Worm (Caenorhabditis elegans) whole organism, L1 larva: ENCODE results near the gene mpst-7.

ENCODE experiments used
- C16A3.4 ChIP-seq: fragments of 150-350 bp; optimal IDR thresholded peaks from 2 replicates; lab custom pipeline; 2014; ENCODE audit warnings: missing biosample characterization, missing genetic modification characterization
- C34B4.2 ChIP-seq: sonication (generic microtip); optimal IDR thresholded peaks from 2 replicates; lab custom pipeline; 2017; ENCODE audit warnings: mild to moderate bottlenecking, missing genetic modification characterization, missing compliant biosample characterization
- Y116A8C.19 ChIP-seq: sonication (generic microtip); optimal IDR thresholded peaks from 2 replicates; lab custom pipeline; 2016; ENCODE audit warnings: missing compliant biosample characterization, missing genetic modification characterization, borderline replicate concordance
- aha-1 ChIP-seq: fragments of 150-350 bp; optimal IDR thresholded peaks from 2 replicates; lab custom pipeline; 2014; ENCODE audit warnings: missing biosample characterization, missing genetic modification characterization
- alr-1 ChIP-seq: fragments of 200-800 bp; sonication (Bioruptor generic); optimal IDR thresholded peaks from 2 replicates; lab custom pipeline; 2018; ENCODE audit warnings: borderline replicate concordance, mild to moderate bottlenecking, missing genetic modification characterization, missing compliant biosample characterization
- ama-1 ChIP-seq: fragments of 150-350 bp; optimal IDR thresholded peaks from 2 replicates; lab custom pipeline; 2014
- ceh-88 ChIP-seq: fragments of 200-800 bp; sonication (Bioruptor generic); IDR thresholded peaks from 2 replicates; pipeline ENCODE4 v1.3.6; 2022; ENCODE audit warnings: missing genetic modification characterization, missing compliant biosample characterization
- ceh-90 ChIP-seq: sonication (generic microtip); optimal IDR thresholded peaks from 2 replicates; lab custom pipeline; 2016; ENCODE audit warnings: missing genetic modification characterization, missing compliant biosample characterization
- ces-1 ChIP-seq: fragments of 150-350 bp; optimal IDR thresholded peaks from 2 replicates; lab custom pipeline; 2014; ENCODE audit warnings: missing biosample characterization, missing genetic modification reagents, missing genetic modification characterization
- dpl-1 ChIP-seq, 3 experiments: fragments of 150-350 bp in 2 of 3; sonication (generic microtip) in 1 of 3; optimal IDR thresholded peaks; 2 replicates each; lab custom pipeline; 2014 to 2017; ENCODE audit warnings: missing biosample characterization in 3 of 3, missing genetic modification characterization in 3 of 3, missing genetic modification reagents in 3 of 3
- efl-1 ChIP-seq, 4 experiments: fragments of 150-350 bp; optimal IDR thresholded peaks in 3 of 4; peaks in 1 of 4; 1 replicate in 1 of 4; 2 replicates in 3 of 4; lab custom pipeline; 2014; ENCODE audit warnings: missing biosample characterization in 2 of 4, missing genetic modification characterization in 2 of 4, missing genetic modification reagents in 2 of 4
- egl-13 ChIP-seq: sonication (generic microtip); optimal IDR thresholded peaks from 2 replicates; lab custom pipeline; 2016; ENCODE audit warnings: missing genotype, missing genetic modification reagents, missing genetic modification characterization, missing compliant biosample characterization
- egl-27 ChIP-seq, 2 experiments: fragments of 150-350 bp in 1 of 2; sonication (generic microtip); optimal IDR thresholded peaks; 3 replicates each; lab custom pipeline; 2017 to 2018; ENCODE audit warnings: missing biosample characterization in 2 of 2, missing genetic modification characterization in 2 of 2, missing genetic modification reagents in 2 of 2
- elt-2 ChIP-seq: sonication (generic microtip); optimal IDR thresholded peaks from 2 replicates; lab custom pipeline; 2016; ENCODE audit warnings: missing genetic modification characterization, mild to moderate bottlenecking, inconsistent platforms, missing compliant biosample characterization, missing genetic modification reagents
- elt-3 ChIP-seq, 6 experiments: fragments of 150-350 bp in 1 of 6; sonication (generic microtip); optimal IDR thresholded peaks; 2 replicates each; lab custom pipeline; 2017 to 2018; ENCODE audit warnings: missing biosample characterization in 6 of 6, missing genetic modification characterization in 6 of 6, inconsistent platforms in 1 of 6
- fkh-10 ChIP-seq: sonication (generic microtip); optimal IDR thresholded peaks from 2 replicates; lab custom pipeline; 2017; ENCODE audit warnings: missing biosample characterization, missing genetic modification reagents, missing genetic modification characterization
- fkh-8 ChIP-seq: sonication (generic microtip); optimal IDR thresholded peaks from 2 replicates; lab custom pipeline; 2016; ENCODE audit warnings: mild to moderate bottlenecking, missing genetic modification characterization, missing compliant biosample characterization
- hlh-17 ChIP-seq: fragments of 200-800 bp; sonication (Bioruptor generic); optimal IDR thresholded peaks from 2 replicates; lab custom pipeline; 2018; ENCODE audit warnings: missing genetic modification characterization, mild to moderate bottlenecking, missing compliant biosample characterization, moderate library complexity, borderline replicate concordance
- hpl-2 ChIP-seq: fragments of 150-350 bp; optimal IDR thresholded peaks from 2 replicates; lab custom pipeline; 2014; ENCODE audit warnings: missing biosample characterization, missing genetic modification reagents, missing genetic modification characterization
- irx-1 ChIP-seq: sonication (generic microtip); optimal IDR thresholded peaks from 2 replicates; lab custom pipeline; 2016; ENCODE audit warnings: missing genetic modification characterization, missing compliant biosample characterization
- jun-1 ChIP-seq: fragments of 150-350 bp; optimal IDR thresholded peaks from 2 replicates; lab custom pipeline; 2014; ENCODE audit warnings: missing biosample characterization, missing genetic modification reagents, missing genetic modification characterization
- lin-14 ChIP-seq: fragments of 200-800 bp; sonication (Bioruptor generic); optimal IDR thresholded peaks from 2 replicates; lab custom pipeline; 2018; ENCODE audit warnings: mild to moderate bottlenecking, missing genetic modification characterization, moderate library complexity, missing compliant biosample characterization
- lin-35 ChIP-seq, 2 experiments: fragments of 150-350 bp; optimal IDR thresholded peaks; 2 replicates each; lab custom pipeline; 2014; ENCODE audit warnings: missing biosample characterization in 2 of 2, missing genetic modification characterization in 2 of 2, missing genetic modification reagents in 2 of 2
- lir-3 ChIP-seq: sonication (generic microtip); optimal IDR thresholded peaks from 2 replicates; lab custom pipeline; 2016; ENCODE audit warnings: mild to moderate bottlenecking, missing genetic modification characterization, moderate library complexity, missing compliant biosample characterization; ENCODE audit not compliant: poor library complexity
- lsy-2 ChIP-seq, 2 experiments: fragments of 150-350 bp; optimal IDR thresholded peaks; 2 replicates each; lab custom pipeline; 2014; ENCODE audit warnings: missing biosample characterization in 2 of 2, missing genetic modification characterization in 2 of 2
- mep-1 ChIP-seq: fragments of 150-350 bp; optimal IDR thresholded peaks from 2 replicates; lab custom pipeline; 2014; ENCODE audit warnings: missing biosample characterization, missing genetic modification characterization
- nhr-12 ChIP-seq: sonication (generic microtip); optimal IDR thresholded peaks from 2 replicates; lab custom pipeline; 2017; ENCODE audit warnings: missing biosample characterization, missing genetic modification characterization
- nhr-19 ChIP-seq: fragments of 200-800 bp; sonication (Bioruptor generic); conservative IDR thresholded peaks from 2 replicates; pipeline ENCODE4 v1.3.6; 2022; ENCODE audit warnings: missing genetic modification characterization, missing compliant biosample characterization
- nhr-20 ChIP-seq: sonication (generic microtip); optimal IDR thresholded peaks from 2 replicates; lab custom pipeline; 2016; ENCODE audit warnings: mild to moderate bottlenecking, missing genetic modification characterization, missing compliant biosample characterization
- nhr-77 ChIP-seq: fragments of 150-350 bp; optimal IDR thresholded peaks from 2 replicates; lab custom pipeline; 2014; ENCODE audit warnings: missing biosample characterization, missing genetic modification characterization
- nhr-90 ChIP-seq: sonication (generic microtip); optimal IDR thresholded peaks from 2 replicates; lab custom pipeline; 2016; ENCODE audit warnings: mild to moderate bottlenecking, missing genetic modification characterization, missing compliant biosample characterization; ENCODE audit not compliant: poor library complexity
- rnt-1 ChIP-seq: sonication (generic microtip); optimal IDR thresholded peaks from 2 replicates; lab custom pipeline; 2016; ENCODE audit warnings: mild to moderate bottlenecking, missing genetic modification characterization, moderate library complexity, missing compliant biosample characterization
- snpc-4 ChIP-seq: fragments of 150-350 bp; optimal IDR thresholded peaks from 2 replicates; lab custom pipeline; 2014; ENCODE audit warnings: missing biosample characterization, missing genetic modification characterization
- sox-4 ChIP-seq: sonication (generic microtip); optimal IDR thresholded peaks from 2 replicates; lab custom pipeline; 2016; ENCODE audit warnings: missing genetic modification characterization, missing compliant biosample characterization
- sup-37 ChIP-seq: fragments of 200-800 bp; sonication (Bioruptor generic); optimal IDR thresholded peaks from 2 replicates; lab custom pipeline; 2018; ENCODE audit warnings: mild to moderate bottlenecking, missing genetic modification characterization, missing compliant biosample characterization
- swsn-7 ChIP-seq: sonication (generic microtip); optimal IDR thresholded peaks from 2 replicates; lab custom pipeline; 2016; ENCODE audit warnings: missing genetic modification characterization, missing compliant biosample characterization
- tbx-2 ChIP-seq: sonication (generic microtip); optimal IDR thresholded peaks from 2 replicates; lab custom pipeline; 2016; ENCODE audit warnings: missing genetic modification characterization, missing compliant biosample characterization
- unc-30 ChIP-seq: sonication (generic microtip); optimal IDR thresholded peaks from 2 replicates; lab custom pipeline; 2017; ENCODE audit warnings: missing biosample characterization, missing genetic modification characterization
- unc-62 ChIP-seq: fragments of 150-350 bp; optimal IDR thresholded peaks from 2 replicates; lab custom pipeline; 2014; ENCODE audit warnings: missing biosample characterization, missing genetic modification reagents, missing genetic modification characterization
- unc-86 ChIP-seq: sonication (generic microtip); optimal IDR thresholded peaks from 2 replicates; lab custom pipeline; 2016; ENCODE audit warnings: missing genetic modification characterization, missing compliant biosample characterization
- vab-15 ChIP-seq: sonication (generic microtip); optimal IDR thresholded peaks from 2 replicates; lab custom pipeline; 2017; ENCODE audit warnings: missing genotype, mild to moderate bottlenecking, missing genetic modification characterization, missing compliant biosample characterization
- xbp-1 ChIP-seq: sonication (generic microtip); optimal IDR thresholded peaks from 2 replicates; lab custom pipeline; 2016; ENCODE audit warnings: missing genetic modification characterization, missing compliant biosample characterization
- zag-1 ChIP-seq: fragments of 150-350 bp; optimal IDR thresholded peaks from 2 replicates; lab custom pipeline; 2014; ENCODE audit warnings: missing biosample characterization, missing genetic modification characterization
- zip-4 ChIP-seq: fragments of 200-800 bp; sonication (Bioruptor generic); optimal IDR thresholded peaks from 2 replicates; lab custom pipeline; 2018; ENCODE audit warnings: mild to moderate bottlenecking, missing genetic modification characterization, moderate library complexity, missing compliant biosample characterization

The mpst-7 gene

ce11 chrV:12939434-12939833 lies 21.5 kb downstream of the mpst-7 start, which contains the start of gene T16G1.5:
TSS of gene T16G1.5 (minus strand) at chrV:12939552.
- TF ChIP-seq C34B4.2 (tag; lab: Kevin White, UChicago) (no peak), efl-1 (optimal IDR thresholded peaks at IDR 0.05; lab: Kevin White, UChicago) (no peak), efl-1 (GFP tag; optimal IDR thresholded peaks at IDR 0.05 in 1 of 2; lab: Kevin White, UChicago) (peak in 1 of 2 experiments; percentile 41), Y116A8C.19 (no peak)

ce11 chrV:12937098-12937497 lies 23.8 kb downstream of the mpst-7 start, which contains the start of gene T16G1.6:
TSS of gene T16G1.6 (minus strand) at chrV:12937174.
- TF ChIP-seq ama-1 (lab: Kevin White, UChicago), result no peak
- TF ChIP-seq nhr-20 (tag; lab: Kevin White, UChicago), result peak; percentile 56
- TF ChIP-seq lin-14 (GFP tag; lab: Kevin White, UChicago), result peak; percentile 4
- TF ChIP-seq efl-1 (optimal IDR thresholded peaks at IDR 0.05; lab: Kevin White, UChicago), result no peak
- no peak for TF ChIP-seq efl-1 (GFP tag; optimal IDR thresholded peaks at IDR 0.05 in 1 of 2; lab: Kevin White, UChicago)
- no peak for TF ChIP-seq sox-4 (tag; lab: Kevin White, UChicago)
- no peak for TF ChIP-seq fkh-8 (tag; lab: Kevin White, UChicago)
- no peak for TF ChIP-seq nhr-12 (tag; lab: Kevin White, UChicago)
- no peak for TF ChIP-seq unc-62 (GFP tag; lab: Kevin White, UChicago)
- TF ChIP-seq elt-2 (tag; lab: Kevin White, UChicago), result peak; percentile 82
- peak in 1 of 2 experiments; percentile 17 for TF ChIP-seq lin-35 (GFP tag; optimal IDR thresholded peaks at IDR 0.05; lab: Kevin White, UChicago)

DNA sequence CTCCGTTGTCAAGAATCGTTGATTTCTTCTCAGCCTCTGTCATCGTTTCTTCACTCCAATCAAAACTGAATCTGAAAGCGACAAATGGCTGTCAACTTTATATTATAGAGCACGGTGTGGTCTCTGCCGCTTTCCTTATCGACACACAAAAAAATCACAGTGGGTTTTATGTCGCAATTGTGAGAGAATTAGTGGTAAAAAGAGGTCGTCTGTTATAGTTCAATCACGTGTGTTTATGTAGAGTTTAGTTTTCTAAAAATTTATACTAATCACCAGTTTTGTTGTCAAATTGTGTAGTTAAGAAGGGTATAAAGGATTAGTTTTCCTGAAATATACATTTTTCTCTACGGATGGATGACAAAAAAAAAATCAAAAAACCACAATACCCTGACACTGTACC lies 26.0 kb downstream of the mpst-7 start, which contains the start of gene T16G1.7:
TSS of gene T16G1.7 (minus strand) at position 137 of the 400 bp plus-strand sequence.
- no peak for TF ChIP-seq ces-1 (GFP tag; lab: Kevin White, UChicago)
- TF ChIP-seq nhr-19 (GFP tag; lab: Robert Waterston, UW), result no peak
- no peak for TF ChIP-seq dpl-1 (GFP tag; optimal IDR thresholded peaks at IDR 0.05; lab: Kevin White, UChicago)
- TF ChIP-seq elt-2 (tag; lab: Kevin White, UChicago), result peak; percentile 87
- TF ChIP-seq irx-1 (tag; lab: Kevin White, UChicago), result no peak
- TF ChIP-seq egl-27 (tag; optimal IDR thresholded peaks at IDR 0.05; lab: Kevin White, UChicago), result no peak
- TF ChIP-seq egl-13 (tag; lab: Kevin White, UChicago), result no peak
- TF ChIP-seq mep-1, result no peak
- TF ChIP-seq zip-4 (GFP tag; lab: Kevin White, UChicago), result no peak
- TF ChIP-seq tbx-2 (tag; lab: Kevin White, UChicago), result no peak
- no peak for TF ChIP-seq efl-1 (optimal IDR thresholded peaks at IDR 0.05; lab: Kevin White, UChicago)
- TF ChIP-seq efl-1 (GFP tag; optimal IDR thresholded peaks at IDR 0.05 in 1 of 2; lab: Kevin White, UChicago), result peak in 1 of 2 experiments; percentile 59
- no peak for TF ChIP-seq fkh-10 (GFP tag; lab: Kevin White, UChicago)
- no peak for TF ChIP-seq sup-37 (GFP tag; lab: Kevin White, UChicago)
- TF ChIP-seq hlh-17 (GFP tag; lab: Kevin White, UChicago), result no peak
- TF ChIP-seq rnt-1, result no peak
- no peak for TF ChIP-seq snpc-4 (tag; lab: Kevin White, UChicago)
- TF ChIP-seq ceh-90, result no peak
- TF ChIP-seq aha-1 (tag; lab: Kevin White, UChicago), result no peak
- TF ChIP-seq elt-3 (tag; optimal IDR thresholded peaks at IDR 0.05; lab: Kevin White, UChicago), result no peak
- no peak for TF ChIP-seq jun-1
- no peak for TF ChIP-seq lsy-2 (tag; optimal IDR thresholded peaks at IDR 0.05; lab: Kevin White, UChicago)
- TF ChIP-seq hpl-2 (GFP tag; lab: Kevin White, UChicago), result no peak
- no peak for TF ChIP-seq swsn-7 (tag; lab: Kevin White, UChicago)
- TF ChIP-seq zag-1 (tag; lab: Kevin White, UChicago), result no peak
- TF ChIP-seq nhr-20 (tag; lab: Kevin White, UChicago), result peak; percentile 85
- no peak for TF ChIP-seq alr-1 (tag; lab: Kevin White, UChicago)
- no peak for TF ChIP-seq lir-3 (tag; lab: Kevin White, UChicago)
- TF ChIP-seq nhr-77 (tag; lab: Kevin White, UChicago), result no peak
- no peak for TF ChIP-seq ceh-88 (GFP tag; lab: Robert Waterston, UW)
- TF ChIP-seq vab-15, result no peak
- TF ChIP-seq C16A3.4 (tag; lab: Kevin White, UChicago), result no peak
- TF ChIP-seq nhr-90, result no peak
- no peak for TF ChIP-seq nhr-12 (tag; lab: Kevin White, UChicago)
- TF ChIP-seq unc-86 (tag; lab: Kevin White, UChicago), result no peak
- TF ChIP-seq unc-30 (tag; lab: Kevin White, UChicago), result no peak
- TF ChIP-seq lin-14 (GFP tag; lab: Kevin White, UChicago), result peak; percentile 30
- no peak for TF ChIP-seq xbp-1 (tag; lab: Kevin White, UChicago)
- TF ChIP-seq lin-35 (GFP tag; optimal IDR thresholded peaks at IDR 0.05; lab: Kevin White, UChicago), result peak in 1 of 2 experiments; percentile 42
